Worm (Caenorhabditis elegans) whole organism, L2 larva: ENCODE measurements around the gene ZK470.1.

Experiments
- C34F6.9 ChIP-seq: fragments of 150-350 bp; optimal IDR thresholded peaks from 2 replicates; lab custom pipeline; 2014; ENCODE audit warnings: missing biosample characterization, missing genetic modification characterization
- R02D3.7 ChIP-seq: fragments of 150-350 bp; optimal IDR thresholded peaks from 2 replicates; lab custom pipeline; 2014; ENCODE audit warnings: missing biosample characterization, missing genetic modification characterization
- Y55F3AM.14 ChIP-seq: fragments of 200-800 bp; sonication (Bioruptor generic); optimal IDR thresholded peaks from 2 replicates; lab custom pipeline; 2018; ENCODE audit warnings: mild to moderate bottlenecking, missing genetic modification characterization, missing compliant biosample characterization
- alr-1 ChIP-seq: fragments of 150-350 bp; optimal IDR thresholded peaks from 2 replicates; lab custom pipeline; 2014; ENCODE audit warnings: missing biosample characterization, missing genetic modification characterization
- ama-1 ChIP-seq: fragments of 150-350 bp; optimal IDR thresholded peaks from 2 replicates; lab custom pipeline; 2018; ENCODE audit warnings: inconsistent platforms
- blmp-1 ChIP-seq: sonication (generic microtip); optimal IDR thresholded peaks from 2 replicates; lab custom pipeline; 2017; ENCODE audit warnings: missing genetic modification characterization, mild to moderate bottlenecking, missing compliant biosample characterization, antibody characterized with exemption, moderate library complexity; ENCODE audit not compliant: insufficient read depth
- ceh-16 ChIP-seq: fragments of 150-350 bp; optimal IDR thresholded peaks from 2 replicates; lab custom pipeline; 2014; ENCODE audit warnings: missing biosample characterization, missing genetic modification characterization
- crh-2 ChIP-seq: sonication (generic microtip); optimal IDR thresholded peaks from 2 replicates; lab custom pipeline; 2017; ENCODE audit warnings: missing biosample characterization, missing genetic modification characterization
- dmd-4 ChIP-seq: sonication (generic microtip); optimal IDR thresholded peaks from 2 replicates; lab custom pipeline; 2017; ENCODE audit warnings: missing biosample characterization, missing genetic modification characterization
- egl-27 ChIP-seq: sonication (generic microtip); optimal IDR thresholded peaks from 3 replicates; lab custom pipeline; 2017; ENCODE audit warnings: missing biosample characterization, missing genetic modification reagents, missing genetic modification characterization
- elt-1 ChIP-seq: fragments of 150-350 bp; optimal IDR thresholded peaks from 2 replicates; lab custom pipeline; 2014; ENCODE audit warnings: missing biosample characterization, missing genetic modification characterization
- elt-3 ChIP-seq: sonication (generic microtip); optimal IDR thresholded peaks from 2 replicates; lab custom pipeline; 2017; ENCODE audit warnings: missing biosample characterization, missing genetic modification characterization
- fos-1 ChIP-seq: fragments of 150-350 bp; optimal IDR thresholded peaks from 2 replicates; lab custom pipeline; 2014; ENCODE audit warnings: missing biosample characterization, missing genetic modification characterization
- lin-11 ChIP-seq: fragments of 150-350 bp; sonication (generic microtip); optimal IDR thresholded peaks from 2 replicates; lab custom pipeline; 2014; ENCODE audit warnings: missing biosample characterization, missing genetic modification characterization, inconsistent platforms, mixed read lengths
- lin-13 ChIP-seq: fragments of 150-350 bp; optimal IDR thresholded peaks from 2 replicates; lab custom pipeline; 2014; ENCODE audit warnings: missing biosample characterization, missing genetic modification reagents, missing genetic modification characterization
- lin-39 ChIP-seq: fragments of 150-350 bp; optimal IDR thresholded peaks from 2 replicates; lab custom pipeline; 2014; ENCODE audit warnings: missing biosample characterization, missing genetic modification reagents, missing genetic modification characterization
- lsy-2 ChIP-seq, 2 experiments: fragments of 150-350 bp in 1 of 2; sonication (generic microtip) in 1 of 2; optimal IDR thresholded peaks; 2 replicates each; lab custom pipeline; 2014 to 2017; ENCODE audit warnings: missing biosample characterization in 2 of 2, missing genetic modification characterization in 2 of 2
- mab-5 ChIP-seq: fragments of 150-350 bp; optimal IDR thresholded peaks from 2 replicates; lab custom pipeline; 2014; ENCODE audit warnings: missing biosample characterization, missing genetic modification characterization
- nhr-10 ChIP-seq: sonication (generic microtip); optimal IDR thresholded peaks from 2 replicates; lab custom pipeline; 2017; ENCODE audit warnings: missing biosample characterization, missing genetic modification characterization
- nhr-11 ChIP-seq: fragments of 150-350 bp; optimal IDR thresholded peaks from 2 replicates; lab custom pipeline; 2014; ENCODE audit warnings: missing biosample characterization, missing genetic modification characterization
- nhr-129 ChIP-seq: fragments of 150-350 bp; optimal IDR thresholded peaks from 2 replicates; lab custom pipeline; 2014; ENCODE audit warnings: missing biosample characterization, missing genetic modification characterization
- nhr-23 ChIP-seq: fragments of 150-350 bp; optimal IDR thresholded peaks from 2 replicates; lab custom pipeline; 2014; ENCODE audit warnings: missing biosample characterization, missing genetic modification reagents, missing genetic modification characterization
- nhr-25 ChIP-seq: fragments of 150-350 bp; sonication (generic microtip); optimal IDR thresholded peaks from 3 replicates; lab custom pipeline; 2014; ENCODE audit warnings: missing biosample characterization, missing genetic modification characterization
- nhr-6 ChIP-seq: fragments of 150-350 bp; optimal IDR thresholded peaks from 2 replicates; lab custom pipeline; 2014; ENCODE audit warnings: missing biosample characterization, missing genetic modification characterization
- nhr-77 ChIP-seq: fragments of 150-350 bp; optimal IDR thresholded peaks from 2 replicates; lab custom pipeline; 2014; ENCODE audit warnings: missing biosample characterization, missing genetic modification characterization
- peb-1 ChIP-seq: fragments of 150-350 bp; optimal IDR thresholded peaks from 2 replicates; lab custom pipeline; 2014; ENCODE audit warnings: missing biosample characterization, missing genetic modification characterization
- skn-1 ChIP-seq: sonication (generic microtip); optimal IDR thresholded peaks from 2 replicates; lab custom pipeline; 2017; ENCODE audit warnings: missing biosample characterization, missing genetic modification characterization
- sma-3 ChIP-seq: sonication (generic microtip); optimal IDR thresholded peaks from 2 replicates; lab custom pipeline; 2016; ENCODE audit warnings: missing genetic modification reagents, missing genetic modification characterization, missing compliant biosample characterization
- snpc-4 ChIP-seq: fragments of 150-350 bp; optimal IDR thresholded peaks from 2 replicates; lab custom pipeline; 2014; ENCODE audit warnings: missing biosample characterization, missing genetic modification characterization
- unc-39 ChIP-seq: fragments of 150-350 bp; optimal IDR thresholded peaks from 2 replicates; lab custom pipeline; 2014; ENCODE audit warnings: missing biosample characterization, missing genetic modification characterization
- unc-55 ChIP-seq: fragments of 150-350 bp; sonication (generic microtip); optimal IDR thresholded peaks from 3 replicates; lab custom pipeline; 2014; ENCODE audit warnings: missing biosample characterization, missing genetic modification reagents, missing genetic modification characterization
- unc-62 ChIP-seq: fragments of 150-350 bp; optimal IDR thresholded peaks from 2 replicates; lab custom pipeline; 2014; ENCODE audit warnings: missing biosample characterization, missing genetic modification reagents, missing genetic modification characterization
- zag-1 ChIP-seq: fragments of 150-350 bp; optimal IDR thresholded peaks from 2 replicates; lab custom pipeline; 2014; ENCODE audit warnings: missing biosample characterization, missing genetic modification characterization
- ztf-1 ChIP-seq: fragments of 200-800 bp; sonication (Bioruptor generic); conservative IDR thresholded peaks from 2 replicates; pipeline ENCODE4 v1.3.6; 2022; ENCODE audit warnings: missing genetic modification characterization, missing compliant biosample characterization
- ztf-4 ChIP-seq: fragments of 150-350 bp; optimal IDR thresholded peaks from 2 replicates; lab custom pipeline; 2014; ENCODE audit warnings: missing biosample characterization, missing genetic modification characterization

ZK470.1 gene

DNA sequence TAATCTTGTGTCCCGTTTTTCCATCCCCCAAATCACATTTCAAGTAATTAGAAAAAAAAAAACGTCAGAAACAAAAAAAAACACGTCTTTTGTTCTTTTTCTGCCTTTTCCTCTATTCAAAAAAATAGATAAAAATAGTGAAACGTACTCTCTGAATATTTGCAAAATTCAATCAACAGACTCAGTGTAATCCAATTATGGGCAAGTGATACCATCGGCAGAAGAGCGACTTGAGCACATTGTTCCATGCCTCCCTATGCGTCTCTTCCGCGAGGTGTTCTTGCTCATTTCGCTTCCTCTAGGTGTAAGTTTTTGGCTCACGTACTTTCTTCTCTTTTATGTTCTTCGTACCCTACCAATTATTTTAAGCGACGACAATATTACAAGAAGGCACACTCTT, at the start of gene ZK470.1:
Gene ZK470.1 (plus strand): TSS at position 301 of the 400 bp plus-strand sequence.
- TF ChIP-seq lin-13 (GFP tag; lab: Kevin White, UChicago) = no peak
- no peak for TF ChIP-seq egl-27 (tag; lab: Kevin White, UChicago)

DNA sequence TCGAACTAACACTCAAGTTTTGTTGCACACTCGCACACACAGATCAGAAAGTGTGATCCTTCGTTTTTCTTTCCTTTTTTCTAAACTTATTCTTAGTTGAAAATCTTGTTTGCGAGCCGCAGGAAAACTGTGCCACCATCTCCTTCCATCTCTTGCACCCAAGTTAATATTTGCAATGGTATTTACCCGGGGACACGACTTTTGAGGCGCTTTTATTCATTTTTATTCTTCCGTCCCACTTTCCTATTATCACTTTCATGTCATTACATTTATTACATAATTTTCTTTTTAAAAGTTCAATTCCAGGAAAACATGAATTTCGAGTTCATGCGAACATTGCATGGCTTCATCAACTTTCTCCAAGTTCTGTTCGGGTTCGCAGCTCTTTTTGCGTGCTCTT, 48.5 kb upstream of the ZK470.1 start, which contains the start of gene F09F9.1:
Gene F09F9.1 (plus strand): TSS at position 301 of the 400 bp plus-strand sequence.
- TF ChIP-seq nhr-25 (tag; lab: Kevin White, UChicago) (no peak), lin-39 (no peak), elt-3 (no peak), snpc-4 (no peak)

DNA sequence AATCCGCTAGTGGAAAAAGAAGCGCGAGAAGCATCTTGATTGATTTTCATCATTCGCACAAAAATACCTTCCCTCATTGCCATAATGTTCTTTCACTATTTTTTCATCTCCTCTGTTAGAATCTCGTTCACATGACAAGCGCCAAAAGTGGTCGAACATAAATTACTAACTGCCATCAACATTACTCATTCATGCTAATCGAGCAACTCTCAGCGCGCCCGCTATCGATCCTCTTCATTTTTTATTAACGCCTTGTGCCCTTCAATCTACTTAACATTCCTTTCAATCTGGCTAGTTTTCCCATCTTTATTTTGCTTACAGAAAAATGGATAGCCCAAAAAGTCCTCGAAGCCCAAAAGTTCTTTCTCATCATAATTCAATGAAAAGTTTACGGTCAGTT, 45.9 kb upstream of the ZK470.1 start, which contains the start of gene F09F9.5:
Gene F09F9.5 (plus strand): TSS at position 301 of the 400 bp plus-strand sequence.
- TF ChIP-seq elt-3 (no peak), nhr-23 (tag; lab: Kevin White, UChicago) (no peak), lsy-2 (tag; optimal IDR thresholded peaks at IDR 0.05; lab: Kevin White, UChicago) (no peak), nhr-11 (tag; lab: Kevin White, UChicago) (no peak), alr-1 (tag; lab: Kevin White, UChicago) (no peak), crh-2 (tag; lab: Kevin White, UChicago) (no peak), unc-62 (no peak), lin-11 (tag; lab: Kevin White, UChicago) (no peak), unc-39 (no peak), blmp-1 (no peak), fos-1 (tag; lab: Kevin White, UChicago) (no peak), sma-3 (GFP tag; lab: Kevin White, UChicago) (no peak), nhr-6 (tag; lab: Kevin White, UChicago) (no peak), nhr-129 (tag; lab: Kevin White, UChicago) (no peak), ztf-4 (tag; lab: Kevin White, UChicago) (no peak), lin-39 (no peak)

DNA sequence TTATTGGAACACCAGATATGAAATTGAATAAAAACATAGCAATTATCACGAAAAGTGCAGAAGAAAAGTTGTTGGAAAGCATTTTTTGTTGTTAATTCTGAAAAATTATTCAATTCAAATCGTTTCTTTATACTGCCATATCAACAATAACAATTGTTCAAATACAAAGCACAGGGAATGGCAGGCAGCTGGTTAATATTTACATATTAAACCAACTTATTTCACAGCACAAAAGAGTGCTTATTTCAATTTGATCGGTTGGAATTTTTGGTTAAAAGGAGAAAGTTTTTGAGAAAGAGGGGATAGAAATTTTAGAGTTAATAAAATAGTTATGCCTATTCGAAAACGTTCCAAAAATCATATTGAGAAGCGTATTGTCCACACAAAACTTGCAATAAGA, 42.6 kb upstream of the ZK470.1 start, which contains the start of gene F09F9.3:
Gene F09F9.3 (minus strand): TSS at position 101 of the 400 bp plus-strand sequence.
- TF ChIP-seq R02D3.7 (no peak), egl-27 (tag; lab: Kevin White, UChicago) (no peak), elt-1 (tag; lab: Kevin White, UChicago) (no peak), unc-55 (GFP tag; lab: Kevin White, UChicago) (no peak), nhr-11 (tag; lab: Kevin White, UChicago) (no peak), lin-13 (GFP tag; lab: Kevin White, UChicago) (no peak), nhr-6 (tag; lab: Kevin White, UChicago) (no peak), nhr-129 (tag; lab: Kevin White, UChicago) (no peak)

- no peak for TF ChIP-seq nhr-10 (tag; lab: Kevin White, UChicago)
- no peak for TF ChIP-seq nhr-23 (tag; lab: Kevin White, UChicago)
- no peak for TF ChIP-seq nhr-129 (tag; lab: Kevin White, UChicago)
- TF ChIP-seq peb-1 (tag; lab: Kevin White, UChicago) = no peak
These were observed 40.1 kb upstream of the ZK470.1 start for ce11 chrX:4123368-4123767.

- no peak for TF ChIP-seq Y55F3AM.14
- no peak for TF ChIP-seq skn-1 (tag; lab: Kevin White, UChicago)
- TF ChIP-seq dmd-4 (tag; lab: Kevin White, UChicago) = no peak
- no peak for TF ChIP-seq C34F6.9
- TF ChIP-seq mab-5 (tag; lab: Kevin White, UChicago) = no peak
- TF ChIP-seq R02D3.7 = no peak
These were observed 38.2 kb upstream of the ZK470.1 start for ce11 chrX:4125165-4125803.

DNA sequence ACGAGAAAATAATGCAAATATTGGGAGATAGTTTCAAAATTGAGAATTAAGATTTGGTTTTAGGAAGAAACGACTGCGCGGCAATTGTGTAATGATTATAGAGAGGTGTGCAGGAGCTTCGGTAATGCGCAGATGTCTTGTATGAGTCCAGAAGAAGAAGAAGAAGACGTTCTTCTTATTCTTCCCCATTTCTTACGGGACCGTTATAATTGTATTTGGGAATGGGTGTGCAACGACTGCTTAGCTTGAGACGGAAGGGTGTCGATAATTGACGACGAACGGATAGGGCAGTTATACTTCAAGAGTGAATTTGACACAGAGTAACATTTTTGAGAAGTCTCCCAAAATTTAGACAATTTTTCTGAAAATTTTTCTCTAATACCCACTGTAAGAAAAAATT, 34.8 kb upstream of the ZK470.1 start:
- TF ChIP-seq snpc-4 = no peak
- no peak for TF ChIP-seq blmp-1
- TF ChIP-seq unc-62 = no peak
- TF ChIP-seq ceh-16 (tag; lab: Kevin White, UChicago) = no peak
- TF ChIP-seq fos-1 (tag; lab: Kevin White, UChicago) = no peak
- TF ChIP-seq lsy-2 (tag; optimal IDR thresholded peaks at IDR 0.05; lab: Kevin White, UChicago) = no peak
- TF ChIP-seq ztf-1 (GFP tag; lab: Robert Waterston, UW) = no peak
- TF ChIP-seq zag-1 = no peak
- no peak for TF ChIP-seq alr-1 (tag; lab: Kevin White, UChicago)
- no peak for TF ChIP-seq ama-1 (lab: Kevin White, UChicago)
- TF ChIP-seq nhr-77 (tag; lab: Kevin White, UChicago) = no peak
